Fruit fly (Drosophila melanogaster): Measurements from ENCODE around the gene PGRP-SB2.
A peak's percentile ranks its signal among the peaks of the same experiment; 100 is the strongest.

The PGRP-SB2 gene

DNA sequence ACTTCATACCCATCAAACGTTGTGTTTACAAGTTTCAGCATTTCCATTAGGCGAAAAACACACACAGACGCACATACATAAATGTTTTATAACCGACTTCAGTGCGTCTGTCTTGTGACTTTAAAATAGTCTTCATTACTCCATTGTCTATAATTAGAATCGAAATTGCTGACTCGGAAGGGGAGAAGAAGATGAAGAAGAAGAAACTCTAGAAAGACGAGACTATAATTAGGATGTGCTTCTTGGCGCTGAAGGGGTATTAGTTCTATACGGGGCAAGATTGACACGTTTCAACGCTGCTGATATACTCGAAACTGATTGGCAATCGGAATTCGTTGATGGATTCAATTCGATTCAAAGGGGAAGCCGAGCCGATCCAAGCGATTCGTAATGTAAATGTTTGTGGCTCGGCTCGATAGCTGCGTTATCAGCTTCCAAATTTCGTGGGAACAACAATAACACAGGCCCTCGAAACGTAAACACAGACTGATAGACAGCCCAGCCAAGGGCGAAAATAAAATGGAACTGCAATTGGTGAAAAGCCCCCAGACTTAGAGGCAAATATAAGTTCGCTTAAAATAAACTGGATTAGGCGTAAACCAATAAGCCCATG, 17.5 kb upstream of the PGRP-SB2 start (continued):
- TF ChIP-seq CG7963 (GFP tag; IDR thresholded peaks at IDR 0.05; ENCODE audit: partially characterized antibody), result no peak
- peak; percentile 61 for TF ChIP-seq sens (GFP tag)
- peak; percentile 11 for TF ChIP-seq CG33213 (GFP tag; optimal IDR thresholded peaks at IDR 0.05)
- no peak for TF ChIP-seq bigmax (GFP tag; optimal IDR thresholded peaks at IDR 0.05)
- TF ChIP-seq crol (GFP tag; IDR thresholded peaks at IDR 0.05), result peak; percentile 56; the same call in 1 of the 2 replicates
- no peak for TF ChIP-seq Blimp-1 (GFP tag; optimal IDR thresholded peaks at IDR 0.05)
- no peak for TF ChIP-seq CG3065 (GFP tag; optimal IDR thresholded peaks at IDR 0.05)
- no peak for TF ChIP-seq Usf (GFP tag; optimal IDR thresholded peaks at IDR 0.05)
- no peak for TF ChIP-seq CG9609 (GFP tag; optimal IDR thresholded peaks at IDR 0.05)
- peak; percentile 25 for TF ChIP-seq CG2678 (tag; optimal IDR thresholded peaks at IDR 0.05)
- no peak for TF ChIP-seq odd (GFP tag; optimal IDR thresholded peaks at IDR 0.05)
- no peak for TF ChIP-seq crc (GFP tag; optimal IDR thresholded peaks at IDR 0.05)
- TF ChIP-seq aop (GFP tag; IDR thresholded peaks at IDR 0.05), result no peak
- TF ChIP-seq YL-1 (GFP tag; optimal IDR thresholded peaks at IDR 0.05), result no peak
- TF ChIP-seq tin (GFP tag; optimal IDR thresholded peaks at IDR 0.05), result no peak
- no peak for TF ChIP-seq Eip74EF (GFP tag; optimal IDR thresholded peaks at IDR 0.05)
- TF ChIP-seq nom (GFP tag; optimal IDR thresholded peaks at IDR 0.05), result no peak
- TF ChIP-seq CG2712 (tag; optimal IDR thresholded peaks at IDR 0.05), result no peak
- no peak for TF ChIP-seq CG6272 (GFP tag; IDR thresholded peaks at IDR 0.05)
- peak; percentile 10 for TF ChIP-seq CG15514 (GFP tag; optimal IDR thresholded peaks at IDR 0.05)
- no peak for TF ChIP-seq Bdp1 (GFP tag; optimal IDR thresholded peaks at IDR 0.05)
- TF ChIP-seq Atf6 (GFP tag; IDR thresholded peaks at IDR 0.05), result peak; percentile 56
- TF ChIP-seq jumu (GFP tag; optimal IDR thresholded peaks at IDR 0.05), result no peak

DNA sequence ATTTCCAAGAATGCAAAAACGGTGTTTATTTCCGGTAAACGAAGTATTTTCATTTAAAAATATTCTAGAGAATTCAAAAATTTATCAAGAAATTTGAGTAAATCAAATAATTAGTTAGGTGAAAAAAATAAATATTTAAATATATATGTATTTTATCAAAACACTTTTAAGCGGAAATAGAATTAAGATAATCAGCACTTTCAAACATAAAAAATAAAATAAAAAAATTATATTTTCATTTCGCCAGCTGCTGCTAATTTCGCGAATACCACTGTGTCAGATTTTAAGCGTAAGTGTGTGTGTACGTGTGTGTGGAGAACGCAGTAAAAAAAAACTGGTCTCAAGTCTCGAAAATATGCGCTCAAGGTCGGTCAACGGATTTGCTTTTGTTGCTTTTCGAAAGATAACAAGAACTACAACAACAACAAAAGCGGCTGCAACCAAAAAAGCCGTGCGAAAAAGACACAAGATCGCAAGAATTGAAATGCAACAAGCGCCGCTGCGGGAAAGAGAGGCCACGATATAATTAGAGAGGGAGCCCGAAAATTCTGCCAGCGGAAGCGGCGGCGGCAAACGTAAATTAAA, 16.6 kb upstream of the PGRP-SB2 start:
- TF ChIP-seq Dref (GFP tag; IDR thresholded peaks at IDR 0.05) (no peak), Awh (GFP tag; IDR thresholded peaks at IDR 0.05) (no peak), hkb (optimal IDR thresholded peaks at IDR 0.05) (no peak), hkb (GFP tag; IDR thresholded peaks at IDR 0.05) (peak; percentile 23; the same call in 1 of the 2 replicates), CG11398 (GFP tag; optimal IDR thresholded peaks at IDR 0.05) (no peak), CG11696 (GFP tag; IDR thresholded peaks at IDR 0.05) (peak; percentile 85), CG1832 (GFP tag; optimal IDR thresholded peaks at IDR 0.05) (peak; percentile 36), sd (tag; optimal IDR thresholded peaks at IDR 0.05) (peak; percentile 22), chinmo (GFP tag; IDR thresholded peaks at IDR 0.05; ENCODE audit: partially characterized antibody) (peak; percentile 87), Ravus (GFP tag; IDR thresholded peaks at IDR 0.05) (no peak), Hr78 (GFP tag; optimal IDR thresholded peaks at IDR 0.05) (no peak), Doc3 (GFP tag; IDR thresholded peaks at IDR 0.05; ENCODE audit: partially characterized antibody) (0 out of 3 replicates have a peak, but pooled peaks have one; percentile 11), vvl (GFP tag; IDR thresholded peaks at IDR 0.05) (peak; percentile 8; the same call in 1 of the 2 replicates), slp2 (GFP tag; optimal IDR thresholded peaks at IDR 0.05) (no peak), CG2116 (GFP tag; optimal IDR thresholded peaks at IDR 0.05) (no peak), CTCF (GFP tag; optimal IDR thresholded peaks at IDR 0.05) (no peak), CG17568 (GFP tag; optimal IDR thresholded peaks at IDR 0.05) (no peak), Ptx1 (GFP tag; IDR thresholded peaks at IDR 0.05) (peak; percentile 23; the same call in 1 of the 2 replicates), CG32532 (GFP tag; IDR thresholded peaks at IDR 0.05) (peak; percentile 42), H2.0 (GFP tag; IDR thresholded peaks at IDR 0.05) (0 out of 2 replicates have a peak, but pooled peaks have one; percentile 2), Rfx (GFP tag; IDR thresholded peaks at IDR 0.05) (peak; percentile 49), CG9932 (GFP tag; IDR thresholded peaks at IDR 0.05) (peak; percentile 29; the same call in 1 of the 2 replicates), CG16813 (GFP tag; IDR thresholded peaks at IDR 0.05; ENCODE audit: partially characterized antibody) (0 out of 3 replicates have a peak, but pooled peaks have one; percentile 11), gem (tag; optimal IDR thresholded peaks at IDR 0.05) (peak; percentile 7), CG4360 (GFP tag; IDR thresholded peaks at IDR 0.05) (peak; percentile 50; the same call in 1 of the 2 replicates), slbo (GFP tag; IDR thresholded peaks at IDR 0.05) (peak; percentile 28; the same call in 1 of the 2 replicates)
